Worm (Caenorhabditis elegans) whole organism, L4/young adult: ENCODE measurements around the gene memo-1.

ENCODE experiments used
- W03F9.2 ChIP-seq: fragments of 150-350 bp; optimal IDR thresholded peaks from 2 replicates; lab custom pipeline; 2014; ENCODE audit warnings: missing biosample characterization, missing genetic modification characterization
- dao-5 ChIP-seq: sonication (generic microtip); optimal IDR thresholded peaks from 2 replicates; lab custom pipeline; 2016; ENCODE audit warnings: missing genotype, missing genetic modification characterization, moderate library complexity, missing compliant biosample characterization
- him-1 ChIP-seq: sonication (generic microtip); optimal IDR thresholded peaks from 2 replicates; lab custom pipeline; 2016; ENCODE audit warnings: missing genotype, missing genetic modification reagents, missing genetic modification characterization, missing compliant biosample characterization

The memo-1 gene

DNA sequence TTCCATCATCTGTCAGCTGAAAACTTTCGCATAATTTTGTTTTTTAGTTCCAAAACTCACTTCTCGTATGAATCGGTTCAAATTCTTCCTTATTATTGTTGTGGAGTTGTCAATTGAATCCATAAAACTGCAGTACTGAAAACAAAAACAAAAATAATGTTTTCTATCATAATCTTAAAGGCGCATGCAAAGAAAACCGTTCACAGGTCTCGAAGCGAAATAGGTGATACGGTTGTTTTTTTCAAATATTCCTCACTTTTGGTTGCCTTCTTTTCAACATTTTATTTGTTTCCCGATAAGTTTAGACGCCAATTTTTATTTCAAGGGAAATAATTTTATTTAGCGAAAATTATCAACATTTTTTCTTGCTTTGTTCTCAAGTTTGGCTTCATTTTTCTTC lies 43.4 kb downstream of the memo-1 start:
- no peak for TF ChIP-seq him-1 (tag; lab: Kevin White, UChicago)
- TF ChIP-seq dao-5 (tag; lab: Kevin White, UChicago): no peak
- no peak for TF ChIP-seq W03F9.2 (tag; lab: Kevin White, UChicago)

DNA sequence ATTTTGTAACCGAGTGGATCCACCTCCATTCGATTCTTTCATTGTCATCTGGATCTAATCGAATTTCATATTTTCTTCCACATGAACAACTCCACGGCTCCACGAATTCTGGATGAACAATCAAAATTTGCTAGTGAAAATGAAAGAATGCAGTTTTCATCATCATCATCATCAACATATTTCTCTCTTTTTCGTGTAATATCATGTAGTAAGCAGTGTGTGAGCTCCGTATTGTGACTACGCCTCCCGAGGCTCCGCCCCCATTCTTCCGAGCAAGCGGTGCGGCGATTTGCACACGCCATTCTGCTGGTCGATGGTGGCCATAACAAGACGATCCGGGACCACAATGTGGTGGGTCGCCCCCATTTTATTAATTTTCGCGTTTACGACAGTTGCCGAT lies 48.9 kb downstream of the memo-1 start, which contains the start of gene ZK742.7:
TSS of gene ZK742.7 (plus strand) at position 301 of the 400 bp plus-strand sequence.
- TF ChIP-seq dao-5 (tag; lab: Kevin White, UChicago): no peak
